Fruit fly (Drosophila melanogaster) whole organism, embryonic: ENCODE results near the gene CG5509.

Source experiments
- ATbp ChIP-seq: fragments of 200-800 bp; sonication (Bioruptor generic); optimal IDR thresholded peaks from 2 replicates; lab custom pipeline; 2017; ENCODE audit warnings: missing biosample characterization, mild to moderate bottlenecking, missing genetic modification characterization, missing genetic modification reagents
- Antp ChIP-seq: fragments of 200-800 bp; sonication (Bioruptor generic); optimal IDR thresholded peaks from 3 replicates; lab custom pipeline; 2016; ENCODE audit warnings: missing biosample characterization, missing genetic modification characterization
- Atf-2 ChIP-seq: fragments of 200-800 bp; sonication (Bioruptor generic); optimal IDR thresholded peaks from 2 replicates; lab custom pipeline; 2016; ENCODE audit warnings: missing biosample characterization, missing genetic modification characterization
- Blimp-1 ChIP-seq: fragments of 200-800 bp; sonication (Bioruptor generic); optimal IDR thresholded peaks from 3 replicates; lab custom pipeline; 2018; ENCODE audit warnings: missing biosample characterization, missing genetic modification characterization, mild to moderate bottlenecking, moderate library complexity, missing genetic modification reagents
- BtbVII ChIP-seq: fragments of 200-800 bp; sonication (Bioruptor generic); optimal IDR thresholded peaks from 3 replicates; lab custom pipeline; 2017; ENCODE audit warnings: missing biosample characterization, mild to moderate bottlenecking, missing genetic modification characterization
- CG10209 ChIP-seq: fragments of 200-800 bp; sonication (Bioruptor generic); optimal IDR thresholded peaks from 3 replicates; lab custom pipeline; 2017; ENCODE audit warnings: missing biosample characterization, mild to moderate bottlenecking, missing genetic modification characterization, missing genetic modification reagents
- CG10979 ChIP-seq: fragments of 200-800 bp; sonication (Bioruptor generic); optimal IDR thresholded peaks from 2 replicates; lab custom pipeline; 2018; ENCODE audit warnings: missing biosample characterization, mild to moderate bottlenecking, missing genetic modification characterization, moderate library complexity
- CG13287 ChIP-seq: fragments of 200-800 bp; sonication (Bioruptor generic); IDR thresholded peaks from 2 replicates; pipeline ENCODE4 v1.3.6; 2022; ENCODE audit warnings: missing biosample characterization, missing genetic modification characterization; ENCODE audit not compliant: partially characterized antibody
- CG14441 ChIP-seq: fragments of 200-800 bp; sonication (Bioruptor generic); IDR thresholded peaks from 2 replicates; pipeline ENCODE4 v1.3.6; 2022; ENCODE audit warnings: missing biosample characterization, missing genetic modification characterization
- CG15073 ChIP-seq: fragments of 200-800 bp; sonication (Bioruptor generic); optimal IDR thresholded peaks from 2 replicates; lab custom pipeline; 2016; ENCODE audit warnings: missing biosample characterization, missing genetic modification characterization
- CG16779 ChIP-seq: fragments of 200-800 bp; sonication (Bioruptor generic); IDR thresholded peaks from 2 replicates; pipeline ENCODE4 v1.3.6; 2022; ENCODE audit warnings: missing biosample characterization, missing genetic modification characterization
- CG3065 ChIP-seq: fragments of 200-800 bp; sonication (Bioruptor generic); optimal IDR thresholded peaks from 2 replicates; lab custom pipeline; 2016; ENCODE audit warnings: missing biosample characterization, missing genetic modification characterization
- CG42726 ChIP-seq: fragments of 200-800 bp; sonication (Bioruptor generic); IDR thresholded peaks from 2 replicates; pipeline ENCODE4 v1.3.6; 2022; ENCODE audit warnings: missing biosample characterization, missing genetic modification characterization; ENCODE audit not compliant: partially characterized antibody
- CG4854 ChIP-seq: fragments of 200-800 bp; sonication (Bioruptor generic); optimal IDR thresholded peaks from 2 replicates; lab custom pipeline; 2016; ENCODE audit warnings: missing biosample characterization, missing genetic modification characterization, inconsistent platforms
- CG5180 ChIP-seq: fragments of 200-800 bp; sonication (Bioruptor generic); optimal IDR thresholded peaks from 3 replicates; lab custom pipeline; 2017; ENCODE audit warnings: missing biosample characterization, missing genetic modification characterization, mild to moderate bottlenecking, moderate library complexity, missing genetic modification reagents
- CG6683 ChIP-seq: fragments of 200-800 bp; sonication (Bioruptor generic); optimal IDR thresholded peaks from 2 replicates; lab custom pipeline; 2017; ENCODE audit warnings: missing biosample characterization, mild to moderate bottlenecking, missing genetic modification characterization, missing genetic modification reagents
- CG6813 ChIP-seq: fragments of 200-800 bp; sonication (Bioruptor generic); optimal IDR thresholded peaks from 2 replicates; lab custom pipeline; 2017; ENCODE audit warnings: missing biosample characterization, missing genetic modification characterization, mild to moderate bottlenecking, moderate library complexity, missing genetic modification reagents
- CG8478 ChIP-seq: fragments of >200 bp; optimal IDR thresholded peaks from 2 replicates; lab custom pipeline; 2018
- CG9609 ChIP-seq: fragments of 200-800 bp; sonication (Bioruptor generic); optimal IDR thresholded peaks from 3 replicates; lab custom pipeline; 2016; ENCODE audit warnings: missing biosample characterization, missing genetic modification characterization
- CkIIα-i1 ChIP-seq: fragments of 200-800 bp; sonication (Bioruptor generic); IDR thresholded peaks from 2 replicates; pipeline ENCODE4 v1.3.6; 2022; ENCODE audit warnings: missing biosample characterization, missing genetic modification characterization
- CrebB ChIP-seq: fragments of 200-800 bp; sonication (Bioruptor generic); optimal IDR thresholded peaks from 3 replicates; lab custom pipeline; 2018; ENCODE audit warnings: missing biosample characterization, mild to moderate bottlenecking, missing genetic modification characterization
- Fer3 ChIP-seq: fragments of 200-800 bp; sonication (Bioruptor generic); optimal IDR thresholded peaks from 2 replicates; lab custom pipeline; 2018; ENCODE audit warnings: missing biosample characterization, mild to moderate bottlenecking, missing genetic modification characterization, moderate library complexity
- Mrtf ChIP-seq: fragments of 200-800 bp; sonication (Bioruptor generic); IDR thresholded peaks from 3 replicates; pipeline ENCODE4 v1.3.6; 2022; ENCODE audit warnings: missing biosample characterization, missing genetic modification characterization
- NC2α ChIP-seq: fragments of 200-800 bp; sonication (Bioruptor generic); optimal IDR thresholded peaks from 2 replicates; lab custom pipeline; 2016; ENCODE audit warnings: missing biosample characterization, missing genetic modification characterization
- NC2β ChIP-seq: fragments of 200-800 bp; sonication (Bioruptor generic); optimal IDR thresholded peaks from 2 replicates; lab custom pipeline; 2016; ENCODE audit warnings: missing biosample characterization, missing genetic modification characterization
- Oaz ChIP-seq: fragments of 200-800 bp; sonication (Bioruptor generic); IDR thresholded peaks from 2 replicates; pipeline ENCODE4 v1.3.6; 2022; ENCODE audit warnings: missing biosample characterization, missing genetic modification characterization
- Scr ChIP-seq: fragments of 200-800 bp; sonication (Bioruptor generic); IDR thresholded peaks from 2 replicates; pipeline ENCODE4 v1.3.6; 2022; ENCODE audit warnings: missing biosample characterization, missing genetic modification characterization; ENCODE audit not compliant: partially characterized antibody
- Stat92E ChIP-seq, 3 experiments: fragments of >200 bp in 2 of 3; fragments of 200-800 bp in 1 of 3; sonication (Bioruptor generic) in 1 of 3; optimal IDR thresholded peaks; 2 replicates each; lab custom pipeline; 2017 to 2019; ENCODE audit warnings: missing biosample characterization in 3 of 3, missing genetic modification characterization in 3 of 3, mild to moderate bottlenecking in 1 of 3, moderate library complexity in 1 of 3
- al ChIP-seq: fragments of 200-800 bp; sonication (Bioruptor generic); IDR thresholded peaks from 2 replicates; pipeline ENCODE4 v1.3.6; 2022; ENCODE audit warnings: missing biosample characterization, missing genetic modification characterization
- ap ChIP-seq: fragments of 200-800 bp; sonication (Bioruptor generic); IDR thresholded peaks from 2 replicates; pipeline ENCODE4 v1.3.6; 2022; ENCODE audit warnings: missing biosample characterization, missing genetic modification characterization
- ato ChIP-seq: fragments of 200-800 bp; sonication (Bioruptor generic); IDR thresholded peaks from 2 replicates; pipeline ENCODE4 v1.3.6; 2022; ENCODE audit warnings: missing biosample characterization, missing genetic modification characterization; ENCODE audit not compliant: partially characterized antibody
- btn ChIP-seq: fragments of 200-800 bp; sonication (Bioruptor generic); optimal IDR thresholded peaks from 2 replicates; lab custom pipeline; 2016; ENCODE audit warnings: missing biosample characterization, missing genetic modification characterization
- crp ChIP-seq, 2 experiments: fragments of 200-800 bp; sonication (Bioruptor generic); optimal IDR thresholded peaks; 2 replicates in 1 of 2; 3 replicates in 1 of 2; lab custom pipeline; 2017; ENCODE audit warnings: missing biosample characterization in 2 of 2, missing genetic modification characterization in 2 of 2, mild to moderate bottlenecking in 1 of 2, moderate library complexity in 1 of 2
- dati ChIP-seq: fragments of 200-800 bp; sonication (Bioruptor generic); IDR thresholded peaks from 2 replicates; pipeline ENCODE4 v1.3.6; 2022; ENCODE audit warnings: missing biosample characterization, missing genetic modification characterization
- dimm ChIP-seq: fragments of 200-800 bp; sonication (Bioruptor generic); IDR thresholded peaks from 2 replicates; pipeline ENCODE4 v1.3.6; 2022; ENCODE audit warnings: missing biosample characterization, missing genetic modification characterization
- ems ChIP-seq: fragments of 200-800 bp; sonication (Bioruptor generic); optimal IDR thresholded peaks from 3 replicates; lab custom pipeline; 2016; ENCODE audit warnings: missing biosample characterization, missing genetic modification characterization
- en ChIP-seq: fragments of 200-800 bp; sonication (Bioruptor generic); optimal IDR thresholded peaks from 2 replicates; lab custom pipeline; 2016; ENCODE audit warnings: missing biosample characterization, missing genetic modification characterization
- ewg ChIP-seq: fragments of 200-800 bp; sonication (Bioruptor generic); optimal IDR thresholded peaks from 3 replicates; lab custom pipeline; 2017; ENCODE audit warnings: mild to moderate bottlenecking, missing biosample characterization, missing genetic modification reagents, missing genetic modification characterization
- eyg ChIP-seq: fragments of 200-800 bp; sonication (Bioruptor generic); optimal IDR thresholded peaks from 3 replicates; lab custom pipeline; 2016; ENCODE audit warnings: missing biosample characterization, missing genetic modification characterization
- fru ChIP-seq: fragments of >200 bp; optimal IDR thresholded peaks from 2 replicates; lab custom pipeline; 2017
- gcm2 ChIP-seq: fragments of 200-800 bp; sonication (Bioruptor generic); optimal IDR thresholded peaks from 2 replicates; lab custom pipeline; 2016; ENCODE audit warnings: missing biosample characterization, missing genetic modification characterization
- gem ChIP-seq: fragments of 200-800 bp; sonication (Bioruptor generic); optimal IDR thresholded peaks from 2 replicates; lab custom pipeline; 2019; ENCODE audit warnings: missing biosample characterization, mild to moderate bottlenecking, missing genetic modification characterization, moderate library complexity
- h ChIP-seq: fragments of >200 bp; optimal IDR thresholded peaks from 2 replicates; lab custom pipeline; 2017
- mam ChIP-seq: fragments of 200-800 bp; sonication (Bioruptor generic); optimal IDR thresholded peaks from 3 replicates; lab custom pipeline; 2016; ENCODE audit warnings: missing biosample characterization, missing genetic modification characterization
- nmo ChIP-seq: fragments of 200-800 bp; sonication (Bioruptor generic); optimal IDR thresholded peaks from 2 replicates; lab custom pipeline; 2018; ENCODE audit warnings: missing biosample characterization, mild to moderate bottlenecking, missing genetic modification characterization, moderate library complexity
- pfk ChIP-seq: fragments of 200-800 bp; sonication (Bioruptor generic); optimal IDR thresholded peaks from 2 replicates; lab custom pipeline; 2018; ENCODE audit warnings: missing biosample characterization, mild to moderate bottlenecking, missing genetic modification characterization, moderate library complexity
- stc ChIP-seq: fragments of 200-800 bp; sonication (Bioruptor generic); IDR thresholded peaks from 2 replicates; pipeline ENCODE4 v1.3.6; 2022; ENCODE audit warnings: missing biosample characterization, missing genetic modification characterization
- sug ChIP-seq: fragments of 200-800 bp; optimal IDR thresholded peaks from 2 replicates; lab custom pipeline; 2019; ENCODE audit warnings: missing biosample characterization, mild to moderate bottlenecking, missing genetic modification characterization, moderate library complexity
- tin ChIP-seq: fragments of 200-800 bp; sonication (Bioruptor generic); optimal IDR thresholded peaks from 3 replicates; lab custom pipeline; 2016; ENCODE audit warnings: missing biosample characterization, missing genetic modification characterization
- wek ChIP-seq: fragments of 200-800 bp; sonication (Bioruptor generic); optimal IDR thresholded peaks from 3 replicates; lab custom pipeline; 2018; ENCODE audit warnings: missing biosample characterization, mild to moderate bottlenecking, missing genetic modification characterization, moderate library complexity
- zen ChIP-seq: fragments of 200-800 bp; sonication (Bioruptor generic); optimal IDR thresholded peaks from 3 replicates; lab custom pipeline; 2018; ENCODE audit warnings: missing biosample characterization, mild to moderate bottlenecking, missing genetic modification characterization, moderate library complexity

CG5509 gene

DNA sequence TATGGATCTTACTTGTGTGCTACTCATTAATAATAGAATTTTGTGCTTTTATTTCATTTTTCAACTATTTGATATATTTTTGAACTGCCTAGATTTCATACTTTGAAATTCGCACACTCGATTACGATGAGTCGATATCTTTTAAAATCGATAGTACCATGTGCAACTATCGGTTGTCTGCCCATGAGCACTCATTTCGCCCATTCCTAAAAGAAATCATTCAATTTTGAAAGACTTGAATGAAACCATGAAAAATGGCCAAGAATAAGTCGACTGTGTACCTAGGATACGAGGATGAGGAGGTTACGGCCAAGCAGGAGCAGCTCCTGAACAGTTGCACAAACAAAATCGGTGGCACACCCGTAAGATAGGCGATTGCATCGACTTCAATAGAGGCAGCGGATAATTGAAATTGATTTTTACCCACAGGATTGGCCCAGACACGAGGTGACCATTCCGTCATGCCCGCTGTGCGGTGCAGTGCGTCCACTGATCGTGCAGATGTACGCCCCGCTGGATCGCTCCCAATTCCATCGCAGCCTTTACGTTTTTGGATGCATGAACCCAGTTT lies 4.2 kb downstream of the CG5509 start, which contains the start of gene trus (continued):
- TF ChIP-seq stc (GFP tag; lab: Robert Waterston, UW) (no peak), NC2α (no peak), dimm (no peak), CG5180 (GFP tag; lab: Kevin White, UChicago) (no peak), CG10979 (tag; lab: Kevin White, UChicago) (no peak), Atf-2 (GFP tag; lab: Kevin White, UChicago) (no peak), Oaz (GFP tag; lab: Robert Waterston, UW) (no peak), Fer3 (tag; lab: Kevin White, UChicago) (no peak), Antp (GFP tag; lab: Kevin White, UChicago) (no peak), CG8478 (lab: Kevin White, UChicago) (no peak), Mrtf (GFP tag; lab: Robert Waterston, UW) (no peak), CG6683 (GFP tag; lab: Kevin White, UChicago) (no peak), h (lab: Kevin White, UChicago) (no peak), Stat92E (GFP tag; optimal IDR thresholded peaks at IDR 0.05; lab: Kevin White, UChicago) (peak in 1 of 3 experiments; percentile 9), Scr (peak; percentile 86), al (GFP tag; lab: Robert Waterston, UW) (no peak), CG42726 (GFP tag; lab: Robert Waterston, UW) (peak; percentile 46; the same call in 1 of the 2 replicates), CG14441 (GFP tag; lab: Robert Waterston, UW) (no peak), ems (GFP tag; lab: Kevin White, UChicago) (no peak), CG15073 (no peak), btn (GFP tag; lab: Kevin White, UChicago) (no peak), CG6813 (GFP tag; lab: Kevin White, UChicago) (no peak), zen (tag; lab: Kevin White, UChicago) (peak; percentile 7), NC2β (GFP tag; lab: Kevin White, UChicago) (no peak), ap (GFP tag; lab: Robert Waterston, UW) (no peak), CrebB (tag; lab: Kevin White, UChicago) (no peak), eyg (no peak), CG4854 (GFP tag; lab: Kevin White, UChicago) (no peak), gem (tag; lab: Kevin White, UChicago) (no peak), CG13287 (GFP tag; lab: Robert Waterston, UW) (peak; percentile 95), dati (GFP tag; lab: Robert Waterston, UW) (no peak), tin (GFP tag; lab: Kevin White, UChicago) (no peak), CG10209 (GFP tag; lab: Kevin White, UChicago) (no peak), CG9609 (no peak), CG16779 (GFP tag; lab: Robert Waterston, UW) (no peak), CG3065 (no peak), Blimp-1 (GFP tag; lab: Kevin White, UChicago) (no peak), fru (lab: Kevin White, UChicago) (no peak), gcm2 (GFP tag; lab: Kevin White, UChicago) (no peak), en (no peak), BtbVII (GFP tag; lab: Kevin White, UChicago) (no peak), nmo (GFP tag; lab: Kevin White, UChicago) (no peak), mam (GFP tag; lab: Kevin White, UChicago) (no peak), ewg (GFP tag; lab: Kevin White, UChicago) (no peak), crp (GFP tag; optimal IDR thresholded peaks at IDR 0.05; lab: Kevin White, UChicago) (peak in 1 of 2 experiments; percentile 42), sug (tag; lab: Kevin White, UChicago) (peak; percentile 17), CkIIα-i1 (GFP tag; lab: Robert Waterston, UW) (no peak), wek (GFP tag; lab: Kevin White, UChicago) (no peak), pfk (GFP tag; lab: Kevin White, UChicago) (no peak), ATbp (GFP tag; lab: Kevin White, UChicago) (no peak), ato (GFP tag; lab: Robert Waterston, UW) (peak; percentile 89)
